Fruit fly (Drosophila melanogaster) whole organism, adult: ENCODE results near the gene CG5070.

Source experiments
- CG11617 ChIP-seq: fragments of 200-800 bp; sonication (Bioruptor generic); optimal IDR thresholded peaks from 2 replicates; lab custom pipeline; 2017; ENCODE audit warnings: mild to moderate bottlenecking, missing biosample characterization, missing genetic modification reagents, missing genetic modification characterization
- CG7045 ChIP-seq: fragments of 200-800 bp; sonication (Bioruptor generic); optimal IDR thresholded peaks from 2 replicates; lab custom pipeline; 2017; ENCODE audit warnings: missing biosample characterization, mild to moderate bottlenecking, missing genetic modification characterization
- CG7101 ChIP-seq: fragments of 200-800 bp; sonication (Bioruptor generic); optimal IDR thresholded peaks from 2 replicates; lab custom pipeline; 2018; ENCODE audit warnings: missing biosample characterization, mild to moderate bottlenecking, missing genetic modification characterization, moderate library complexity
- bab1 ChIP-seq: fragments of 200-800 bp; sonication (Bioruptor generic); optimal IDR thresholded peaks from 3 replicates; lab custom pipeline; 2019; ENCODE audit warnings: missing biosample characterization, mild to moderate bottlenecking, missing genetic modification characterization, moderate library complexity
- cic ChIP-seq: fragments of 200-800 bp; sonication (Bioruptor generic); optimal IDR thresholded peaks from 2 replicates; lab custom pipeline; 2017; ENCODE audit warnings: missing biosample characterization, mild to moderate bottlenecking, missing genetic modification characterization, moderate library complexity
- kay ChIP-seq: fragments of 200-800 bp; sonication (Bioruptor generic); peaks from one replicate; lab custom pipeline; 2016; ENCODE audit warnings: missing biosample characterization, missing genetic modification characterization, borderline replicate concordance
- pad ChIP-seq: fragments of 200-800 bp; sonication (Bioruptor generic); optimal IDR thresholded peaks from 3 replicates; lab custom pipeline; 2017; ENCODE audit warnings: missing biosample characterization, missing genetic modification characterization, mild to moderate bottlenecking, moderate library complexity, missing genetic modification reagents

DNA sequence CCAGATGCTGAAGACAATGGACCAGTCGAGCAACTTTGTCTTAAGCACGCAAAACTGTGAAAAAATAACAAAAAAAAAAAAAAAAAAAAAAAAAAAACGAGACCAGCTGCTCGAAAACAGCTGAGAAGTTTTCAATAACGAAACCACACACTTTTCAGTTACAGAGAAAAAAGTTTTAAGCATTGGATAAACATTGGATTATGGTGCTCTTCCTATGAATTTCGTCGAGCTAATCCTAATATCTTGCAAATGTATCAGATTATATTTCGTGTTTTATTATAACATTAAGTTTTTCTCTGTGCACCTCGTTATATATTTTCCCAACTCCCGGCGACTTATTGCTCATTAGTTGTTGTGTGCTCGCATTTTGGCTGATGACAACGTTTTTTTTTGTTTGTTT is 26.4 kb upstream of the CG5070 start:
- no peak for TF ChIP-seq bab1
- no peak for TF ChIP-seq cic (GFP tag; lab: Kevin White, UChicago)
- no peak for TF ChIP-seq CG7101 (tag; lab: Kevin White, UChicago)
- TF ChIP-seq CG11617 (GFP tag; lab: Kevin White, UChicago): no peak
- TF ChIP-seq pad: no peak
- TF ChIP-seq kay (GFP tag; lab: Kevin White, UChicago): no peak
- no peak for TF ChIP-seq CG7045 (GFP tag; lab: Kevin White, UChicago)
